Fruit fly (Drosophila melanogaster) whole organism, pupa: Measurements from ENCODE around the gene CG2818.

Experiments
- CG17806 ChIP-seq: fragments of 200-800 bp; sonication (Bioruptor generic); optimal IDR thresholded peaks from 2 replicates; lab custom pipeline; 2018; ENCODE audit warnings: missing biosample characterization, mild to moderate bottlenecking, missing genetic modification characterization, moderate library complexity
- CG4496 ChIP-seq: fragments of 200-800 bp; sonication (Bioruptor generic); IDR thresholded peaks from 3 replicates; pipeline ENCODE4 v1.3.6; 2022; ENCODE audit warnings: missing biosample characterization, missing genetic modification characterization
- CG9948 ChIP-seq: fragments of 200-800 bp; sonication (Bioruptor generic); optimal IDR thresholded peaks from 2 replicates; lab custom pipeline; 2018; ENCODE audit warnings: missing biosample characterization, mild to moderate bottlenecking, missing genetic modification characterization, moderate library complexity
- Pif1A ChIP-seq: fragments of 200-800 bp; sonication (Bioruptor generic); optimal IDR thresholded peaks from 3 replicates; lab custom pipeline; 2016; ENCODE audit warnings: missing biosample characterization, missing genetic modification characterization
- gl ChIP-seq: fragments of 200-800 bp; sonication (Bioruptor generic); optimal IDR thresholded peaks from 2 replicates; lab custom pipeline; 2018; ENCODE audit warnings: missing biosample characterization, mild to moderate bottlenecking, missing genetic modification characterization

DNA sequence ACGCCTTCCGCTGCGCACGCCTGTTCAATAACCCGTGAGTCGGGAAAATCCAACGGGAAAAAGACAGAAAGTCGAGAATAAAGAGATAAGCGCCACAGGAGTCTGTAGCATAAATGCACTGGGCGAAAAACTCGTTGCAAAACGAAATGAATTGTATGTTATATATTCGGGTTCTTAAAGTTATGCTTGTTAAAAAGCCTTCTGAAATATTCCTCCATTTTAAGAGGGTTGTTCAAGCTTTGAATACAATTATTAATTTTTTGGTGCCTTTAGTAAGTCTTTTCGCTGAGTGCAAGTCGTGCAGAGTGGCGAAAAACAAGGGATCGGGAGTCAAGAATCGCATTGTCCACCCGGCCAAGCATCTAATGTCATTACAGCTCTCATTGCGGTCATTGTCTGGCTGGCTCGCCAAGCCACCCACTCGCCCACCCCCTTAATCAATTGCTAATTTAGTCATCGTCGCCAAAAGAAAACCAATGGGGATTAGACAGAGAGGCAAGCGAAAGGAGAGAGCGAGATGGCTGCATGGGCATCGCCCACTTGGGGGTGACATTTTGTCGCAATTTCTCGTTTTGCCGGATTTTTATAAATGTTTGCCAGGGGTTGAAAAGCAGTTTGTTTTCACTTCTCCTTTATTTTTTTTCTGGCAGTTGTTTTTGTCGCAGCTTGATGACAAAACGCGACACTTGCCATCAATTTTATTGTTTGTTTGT lies 27.9 kb upstream of the CG2818 start:
- TF ChIP-seq CG4496 (GFP tag; lab: Robert Waterston, UW): no peak
- no peak for TF ChIP-seq gl (tag; lab: Kevin White, UChicago)
- no peak for TF ChIP-seq CG17806 (tag; lab: Kevin White, UChicago)
- no peak for TF ChIP-seq CG9948
- no peak for TF ChIP-seq Pif1A
